Worm (Caenorhabditis elegans): ENCODE measurements around the gene nlp-49.

Gene nlp-49

DNA sequence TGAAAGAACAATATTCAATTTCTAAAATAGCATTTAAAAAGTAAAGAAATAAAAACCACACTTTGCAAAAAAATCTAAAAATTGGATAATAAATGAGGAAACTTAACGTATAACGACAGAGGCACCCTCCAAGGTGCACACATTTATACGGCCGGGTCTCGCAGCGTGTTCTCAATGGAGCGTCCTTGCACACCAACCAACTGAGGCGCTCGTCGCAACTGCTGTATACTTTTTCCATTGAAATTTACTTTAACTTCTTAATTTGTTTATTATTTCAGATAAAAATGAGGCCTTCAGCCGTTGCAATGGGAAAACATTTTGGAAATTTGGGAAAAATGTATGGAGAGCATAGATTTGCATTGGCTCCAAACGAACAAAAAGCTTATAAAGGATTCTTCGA is 48.7 kb downstream of the nlp-49 start, which contains the start of the genes R07E4.5 and R07E4.3 (continued):
- TF ChIP-seq nhr-21 (tag; optimal IDR thresholded peaks at IDR 0.05) (peak; percentile 62), zag-1 (tag; optimal IDR thresholded peaks at IDR 0.05) (no peak), blmp-1 (tag; optimal IDR thresholded peaks at IDR 0.05; ENCODE audit: insufficient read depth) (peak; percentile 13), lin-39 (tag; optimal IDR thresholded peaks at IDR 0.05) (no peak), unc-62 (GFP tag; optimal IDR thresholded peaks at IDR 0.05) (no peak), nhr-77 (tag; optimal IDR thresholded peaks at IDR 0.05) (no peak), ceh-82 (tag; optimal IDR thresholded peaks at IDR 0.05) (no peak), mdl-1 (tag; optimal IDR thresholded peaks at IDR 0.05) (no peak), lin-13 (GFP tag; optimal IDR thresholded peaks at IDR 0.05) (peak; percentile 77), peb-1 (tag; optimal IDR thresholded peaks at IDR 0.05) (no peak), ZK546.5 (tag; optimal IDR thresholded peaks at IDR 0.05) (no peak), mab-5 (tag; optimal IDR thresholded peaks at IDR 0.05) (no peak), Y55F3AM.14 (GFP tag; optimal IDR thresholded peaks at IDR 0.05) (no peak), fos-1 (tag; optimal IDR thresholded peaks at IDR 0.05) (peak; percentile 58), sma-9 (GFP tag; optimal IDR thresholded peaks at IDR 0.05) (peak; percentile 81), sma-9 (tag; optimal IDR thresholded peaks at IDR 0.05) (no peak), lin-11 (tag; optimal IDR thresholded peaks at IDR 0.05) (peak; percentile 77), nhr-10 (tag; optimal IDR thresholded peaks at IDR 0.05) (no peak), lsy-2 (tag; optimal IDR thresholded peaks at IDR 0.05) (peak in 1 of 2 experiments; percentile 80), ztf-11 (tag; optimal IDR thresholded peaks at IDR 0.05) (no peak), ztf-1 (GFP tag; conservative IDR thresholded peaks at IDR 0.05) (no peak), nhr-11 (tag; optimal IDR thresholded peaks at IDR 0.05) (no peak)
